Worm (Caenorhabditis elegans) whole organism, L4 larva: ENCODE data around the gene K06B4.15.
"Not testable (repeated sequence)": the region's sequence is repeated elsewhere in the genome, so short reads cannot be mapped to it uniquely, and the experiment has no call there.

ENCODE experiments used
- ceh-32 ChIP-seq: sonication (generic microtip); optimal IDR thresholded peaks from 2 replicates; lab custom pipeline; 2016; ENCODE audit warnings: mild to moderate bottlenecking, missing genetic modification characterization, missing compliant biosample characterization; ENCODE audit not compliant: poor library complexity
- dmd-9 ChIP-seq: fragments of 200-800 bp; sonication (Bioruptor generic); IDR thresholded peaks from 2 replicates; pipeline ENCODE4 v1.3.6; 2022; ENCODE audit warnings: missing genetic modification reagents, missing genetic modification characterization, missing compliant biosample characterization
- lin-13 ChIP-seq: fragments of 150-350 bp; optimal IDR thresholded peaks from 2 replicates; lab custom pipeline; 2014; ENCODE audit warnings: missing biosample characterization, missing genetic modification reagents, missing genetic modification characterization
- lin-39 ChIP-seq: fragments of 150-350 bp; optimal IDR thresholded peaks from 2 replicates; lab custom pipeline; 2014; ENCODE audit warnings: missing biosample characterization, missing genetic modification reagents, missing genetic modification characterization
- nhr-237 ChIP-seq: sonication (generic microtip); optimal IDR thresholded peaks from 2 replicates; lab custom pipeline; 2017; ENCODE audit warnings: missing biosample characterization, missing genetic modification characterization
- unc-39 ChIP-seq: sonication (generic microtip); optimal IDR thresholded peaks from 2 replicates; lab custom pipeline; 2017; ENCODE audit warnings: missing biosample characterization, missing genetic modification characterization
- unc-62 ChIP-seq, 3 experiments: fragments of 150-350 bp in 1 of 3; sonication (generic microtip); optimal IDR thresholded peaks in 2 of 3; peaks in 1 of 3; 1 replicate in 1 of 3; 2 replicates in 2 of 3; lab custom pipeline; 2014 to 2017; ENCODE audit warnings: missing biosample characterization in 3 of 3, missing genetic modification characterization in 3 of 3, missing genetic modification reagents in 3 of 3, missing genotype in 1 of 3

- not testable (repeated sequence) for TF ChIP-seq lin-39 (tag; lab: Kevin White, UChicago); unc-39 (tag; lab: Kevin White, UChicago); ceh-32; unc-62 (GFP tag; optimal IDR thresholded peaks at IDR 0.05 in 1 of 2; lab: Kevin White, UChicago); unc-62 (tag; optimal IDR thresholded peaks at IDR 0.05; lab: Kevin White, UChicago); lin-13 (GFP tag; lab: Kevin White, UChicago); dmd-9; nhr-237 (tag; lab: Kevin White, UChicago)
Observed at ce11 chrV:15647536-15648085, 22.6 kb upstream of the K06B4.15 start, which contains the start of the genes C55A1.7 and C55A1.6.
